Fruit fly (Drosophila melanogaster) Kc167 (cell line): ENCODE data around the gene mthl15.

Experiments
- Myc ChIP-seq: fragments of >200 bp; optimal IDR thresholded peaks from 2 replicates; lab custom pipeline; 2017; ENCODE audit warnings: missing external identifiers
- Sin3A ChIP-seq: fragments of >200 bp; optimal IDR thresholded peaks from 2 replicates; lab custom pipeline; 2018; ENCODE audit warnings: missing external identifiers
- h ChIP-seq: fragments of >200 bp; optimal IDR thresholded peaks from 3 replicates; lab custom pipeline; 2018; ENCODE audit warnings: missing external identifiers
- insv ChIP-seq: fragments of >200 bp; optimal IDR thresholded peaks from 3 replicates; lab custom pipeline; 2018; ENCODE audit warnings: missing external identifiers
- psq ChIP-seq: fragments of >200 bp; optimal IDR thresholded peaks from 2 replicates; lab custom pipeline; 2017; ENCODE audit warnings: missing external identifiers

dm6 chr2L:10232827-10233226 lies 5.3 kb downstream of the mthl15 start:
- TF ChIP-seq Sin3A = no peak
- TF ChIP-seq psq (lab: Kevin White, UChicago) = no peak
- TF ChIP-seq Myc (lab: Kevin White, UChicago) = no peak
- TF ChIP-seq insv = no peak
- TF ChIP-seq h (lab: Kevin White, UChicago) = no peak
